Fruit fly (Drosophila melanogaster) Kc167 (cell line): Measurements from ENCODE around the gene CG10333.

Source experiments
- Myc ChIP-seq: fragments of >200 bp; optimal IDR thresholded peaks from 2 replicates; lab custom pipeline; 2017; ENCODE audit warnings: missing external identifiers
- Sin3A ChIP-seq: fragments of >200 bp; optimal IDR thresholded peaks from 2 replicates; lab custom pipeline; 2018; ENCODE audit warnings: missing external identifiers
- h ChIP-seq: fragments of >200 bp; optimal IDR thresholded peaks from 3 replicates; lab custom pipeline; 2018; ENCODE audit warnings: missing external identifiers
- insv ChIP-seq: fragments of >200 bp; optimal IDR thresholded peaks from 3 replicates; lab custom pipeline; 2018; ENCODE audit warnings: missing external identifiers
- psq ChIP-seq: fragments of >200 bp; optimal IDR thresholded peaks from 2 replicates; lab custom pipeline; 2017; ENCODE audit warnings: missing external identifiers
- ttk ChIP-seq: sonication (Bioruptor generic); optimal IDR thresholded peaks from 2 replicates; lab custom pipeline; 2017; ENCODE audit warnings: missing external identifiers

CG10333 gene

DNA sequence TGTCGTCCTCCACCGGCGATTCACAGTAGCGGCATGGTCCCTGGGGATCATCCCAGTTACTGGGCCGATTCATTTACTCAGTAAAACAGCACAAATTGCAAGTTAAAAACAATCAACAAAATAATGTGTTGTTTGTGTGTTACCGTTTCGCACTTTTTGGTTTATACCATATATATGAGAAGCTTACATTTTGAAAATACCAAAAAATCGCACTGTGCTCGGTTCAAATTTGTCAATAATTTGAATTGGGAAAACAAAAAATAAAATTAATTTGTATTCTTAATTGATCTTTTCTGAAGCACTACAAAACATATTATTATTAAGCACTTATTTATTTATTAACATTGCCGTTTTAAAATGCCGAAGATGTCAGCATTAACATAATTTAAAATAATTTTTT lies 5.5 kb downstream of the CG10333 start, which contains the start of gene Atac2:
Gene Atac2, minus strand, starts transcription at position 144 of the 400 bp plus-strand sequence.
- TF ChIP-seq Sin3A (lab: Kevin White, UChicago) (no peak), Myc (lab: Kevin White, UChicago) (no peak), insv (lab: Kevin White, UChicago) (no peak), h (lab: Kevin White, UChicago) (no peak), ttk (no peak), psq (lab: Kevin White, UChicago) (no peak)

DNA sequence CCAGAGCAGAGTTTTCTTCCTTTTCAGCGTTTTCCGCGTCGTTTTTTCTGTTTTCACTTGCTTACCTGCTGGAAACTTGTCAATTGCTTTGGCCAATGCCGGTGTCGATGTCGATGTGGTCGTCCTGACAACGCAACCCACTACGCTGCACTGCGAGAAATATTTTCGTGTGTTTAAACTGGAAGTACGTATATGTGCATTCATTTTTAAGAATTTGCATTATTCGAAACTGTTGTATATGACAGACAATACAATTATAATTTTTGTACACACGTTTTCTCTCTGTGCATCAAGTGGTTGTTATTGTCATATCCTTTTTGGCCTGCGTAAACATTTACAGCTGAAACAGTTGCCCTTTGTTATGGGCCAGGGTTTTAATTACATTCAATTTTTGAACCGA lies 9.4 kb downstream of the CG10333 start, which contains the start of gene IFT46:
Gene IFT46, minus strand, starts transcription at position 88 of the 400 bp plus-strand sequence.
- TF ChIP-seq insv (lab: Kevin White, UChicago) (no peak), psq (lab: Kevin White, UChicago) (no peak), ttk (no peak), h (lab: Kevin White, UChicago) (no peak), Sin3A (lab: Kevin White, UChicago) (no peak), Myc (lab: Kevin White, UChicago) (no peak)

DNA sequence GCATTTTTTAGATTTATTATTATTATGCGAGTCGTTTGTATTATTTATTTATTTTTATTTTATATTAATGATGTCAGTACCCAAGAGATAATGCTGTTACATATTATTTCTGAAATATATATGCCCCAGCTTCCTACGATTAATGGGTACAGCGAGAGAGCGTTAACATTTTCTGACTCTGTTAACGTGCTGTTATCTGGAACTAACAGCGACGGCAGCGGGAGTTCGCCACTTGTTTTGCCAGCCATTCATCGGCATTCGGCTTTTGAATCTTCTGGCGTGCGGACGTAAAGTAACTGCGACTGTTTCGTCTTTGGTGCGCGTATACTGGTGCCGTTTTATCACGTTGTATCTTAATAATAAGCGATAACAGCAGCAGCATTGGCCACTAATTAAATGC lies 10.4 kb downstream of the CG10333 start, which contains the start of gene MESR3:
Gene MESR3, plus strand, starts transcription at position 254 of the 400 bp plus-strand sequence.
- TF ChIP-seq Sin3A (lab: Kevin White, UChicago): no peak

DNA sequence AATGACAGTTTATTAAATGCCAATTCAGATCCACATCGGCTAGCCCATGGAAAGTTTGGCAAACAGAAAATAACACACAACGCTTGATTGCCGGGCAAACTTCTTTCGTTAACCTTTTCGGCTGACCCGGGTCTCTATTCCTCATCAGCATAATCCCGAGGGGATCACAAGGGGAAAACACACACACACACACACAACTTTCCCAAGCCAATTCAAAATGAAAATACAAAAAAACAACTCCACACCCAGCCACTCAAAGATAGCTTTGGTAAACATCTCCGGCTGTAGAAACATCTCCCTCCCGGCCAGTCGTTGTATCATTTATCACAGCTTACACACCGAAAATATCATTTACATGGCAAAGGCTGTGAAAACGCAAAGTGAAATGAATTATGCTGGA lies 13.5 kb downstream of the CG10333 start:
- TF ChIP-seq insv (lab: Kevin White, UChicago): no peak
- TF ChIP-seq Myc (lab: Kevin White, UChicago): no peak
- no peak for TF ChIP-seq ttk
- no peak for TF ChIP-seq h (lab: Kevin White, UChicago)
- TF ChIP-seq psq (lab: Kevin White, UChicago): no peak
- TF ChIP-seq Sin3A (lab: Kevin White, UChicago): no peak

DNA sequence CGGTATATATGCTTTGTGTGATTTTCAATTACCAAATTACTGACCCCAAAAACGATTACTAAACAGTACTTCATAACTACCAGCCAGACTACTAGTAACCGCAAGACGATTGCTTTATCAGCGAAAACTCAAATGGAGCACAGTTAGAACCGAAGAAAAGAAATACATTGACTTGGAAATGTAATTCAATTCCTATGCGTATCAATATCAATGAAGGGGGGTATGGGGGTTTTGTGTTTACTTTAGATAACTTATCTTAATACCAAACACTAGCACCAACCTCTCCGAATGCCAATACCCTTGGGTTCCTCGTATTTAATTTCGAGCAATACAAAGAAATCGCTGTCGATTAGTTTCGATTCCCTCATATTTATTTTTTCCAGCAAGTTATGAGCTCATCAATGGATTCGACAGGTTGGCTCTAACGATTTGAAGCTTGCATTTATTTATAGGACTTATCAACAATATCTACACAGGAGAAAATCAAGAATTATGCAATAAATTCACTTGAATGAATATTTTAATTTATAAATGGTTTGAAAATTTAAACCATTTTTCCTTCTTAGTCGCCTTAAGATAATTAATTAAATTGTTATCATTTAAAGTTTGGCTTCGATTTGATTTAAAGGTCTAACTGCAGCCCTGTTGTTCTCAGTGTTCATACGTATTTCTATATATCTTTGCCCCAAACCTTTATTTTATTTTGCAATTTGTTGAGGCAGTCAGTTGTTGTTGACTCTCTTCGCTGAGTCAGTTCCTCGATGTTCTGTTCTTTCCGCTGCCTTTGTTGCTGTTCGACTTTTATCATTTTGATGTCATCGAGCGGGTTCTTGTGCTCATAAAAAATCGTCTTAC lies 15.0 kb downstream of the CG10333 start:
- TF ChIP-seq Sin3A (lab: Kevin White, UChicago) (no peak), insv (lab: Kevin White, UChicago) (no peak), h (lab: Kevin White, UChicago) (no peak), psq (lab: Kevin White, UChicago) (no peak), ttk (no peak), Myc (lab: Kevin White, UChicago) (no peak)

DNA sequence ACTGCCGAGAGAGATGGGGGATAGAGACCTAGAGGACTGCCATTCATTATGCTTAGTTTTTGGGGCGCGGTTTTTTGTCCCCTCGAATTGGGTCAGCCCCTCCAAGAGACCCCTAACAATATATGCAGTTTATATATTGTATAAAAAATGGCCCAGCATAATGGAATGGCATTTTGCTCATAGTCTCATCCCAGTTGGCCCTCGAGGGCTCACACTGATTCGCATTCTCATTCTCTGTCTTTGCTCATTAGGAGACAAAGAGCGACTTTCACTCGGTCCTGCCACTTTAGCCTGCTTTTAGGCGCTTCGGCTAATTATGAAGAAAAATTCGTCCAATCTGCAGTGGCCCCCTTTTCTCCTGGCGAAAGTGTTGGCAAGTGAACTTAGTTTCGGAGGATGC lies 16.8 kb downstream of the CG10333 start:
- no peak for TF ChIP-seq Myc (lab: Kevin White, UChicago)
- TF ChIP-seq ttk: no peak
- no peak for TF ChIP-seq Sin3A (lab: Kevin White, UChicago)
- TF ChIP-seq psq (lab: Kevin White, UChicago): no peak
- TF ChIP-seq insv (lab: Kevin White, UChicago): no peak
- no peak for TF ChIP-seq h (lab: Kevin White, UChicago)

DNA sequence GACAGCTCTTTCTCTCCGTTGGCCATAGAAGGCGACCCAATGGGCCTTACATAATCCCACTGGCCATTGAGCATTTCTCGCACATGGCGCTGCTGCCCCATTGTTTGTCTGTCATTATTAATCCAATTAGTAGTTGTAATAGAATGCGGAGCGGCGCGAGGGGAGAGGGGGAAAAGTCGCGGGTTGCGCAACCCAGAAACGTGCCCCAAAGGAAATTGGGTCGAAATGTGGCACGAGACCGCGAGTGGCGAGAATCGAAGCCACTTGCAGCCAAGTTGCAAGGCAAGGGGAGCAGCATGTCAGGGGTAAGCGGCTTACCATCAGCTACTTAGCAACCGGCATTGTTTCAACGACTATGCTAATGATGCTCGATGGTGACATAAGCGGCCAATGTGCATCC lies 17.7 kb downstream of the CG10333 start:
- TF ChIP-seq psq (lab: Kevin White, UChicago) (no peak), insv (lab: Kevin White, UChicago) (no peak), Myc (lab: Kevin White, UChicago) (no peak), h (lab: Kevin White, UChicago) (no peak), ttk (no peak), Sin3A (lab: Kevin White, UChicago) (no peak)

DNA sequence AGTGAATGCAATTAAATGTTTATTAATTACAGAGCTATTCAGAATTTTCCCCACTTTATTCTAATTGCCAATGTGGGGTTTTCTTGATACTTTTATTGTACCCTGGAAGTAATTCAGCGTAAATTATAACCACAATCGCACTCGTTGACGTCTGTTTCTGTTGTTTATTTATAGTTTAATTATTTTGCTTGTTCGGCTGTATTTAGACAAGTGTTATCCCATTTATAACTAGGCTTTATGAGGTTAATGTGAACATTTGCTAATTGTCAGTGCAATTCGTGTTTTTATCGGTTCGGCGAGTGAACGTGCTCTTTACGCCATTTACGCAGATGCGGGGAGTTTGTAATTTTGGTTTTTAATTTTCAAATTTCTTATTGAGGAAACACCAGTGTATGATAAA lies 18.4 kb downstream of the CG10333 start:
- TF ChIP-seq Myc (lab: Kevin White, UChicago) (no peak), ttk (no peak), insv (lab: Kevin White, UChicago) (no peak), h (lab: Kevin White, UChicago) (no peak), Sin3A (lab: Kevin White, UChicago) (no peak), psq (lab: Kevin White, UChicago) (no peak)

DNA sequence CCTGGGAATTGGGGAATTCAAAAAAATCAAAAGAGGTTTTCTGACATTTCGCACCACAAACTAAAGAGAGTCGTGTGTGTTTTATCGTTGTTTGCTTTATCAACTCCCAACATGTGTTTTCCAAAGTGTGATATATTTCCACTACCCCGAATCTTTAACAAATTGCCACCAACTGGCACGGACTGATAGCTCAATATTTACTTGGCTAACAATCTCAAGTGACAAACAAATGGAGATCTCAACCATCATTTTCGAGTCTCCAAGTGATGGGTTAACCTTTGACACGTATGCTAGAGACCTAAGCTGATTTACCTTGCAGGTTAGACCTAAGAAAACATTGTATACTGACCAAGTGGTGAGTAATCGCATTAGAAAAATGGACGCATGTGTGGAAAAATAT lies 18.8 kb downstream of the CG10333 start:
- TF ChIP-seq psq (lab: Kevin White, UChicago): no peak
- TF ChIP-seq insv (lab: Kevin White, UChicago): no peak
- no peak for TF ChIP-seq ttk
- no peak for TF ChIP-seq h (lab: Kevin White, UChicago)
- TF ChIP-seq Myc (lab: Kevin White, UChicago): no peak
- TF ChIP-seq Sin3A (lab: Kevin White, UChicago): no peak

DNA sequence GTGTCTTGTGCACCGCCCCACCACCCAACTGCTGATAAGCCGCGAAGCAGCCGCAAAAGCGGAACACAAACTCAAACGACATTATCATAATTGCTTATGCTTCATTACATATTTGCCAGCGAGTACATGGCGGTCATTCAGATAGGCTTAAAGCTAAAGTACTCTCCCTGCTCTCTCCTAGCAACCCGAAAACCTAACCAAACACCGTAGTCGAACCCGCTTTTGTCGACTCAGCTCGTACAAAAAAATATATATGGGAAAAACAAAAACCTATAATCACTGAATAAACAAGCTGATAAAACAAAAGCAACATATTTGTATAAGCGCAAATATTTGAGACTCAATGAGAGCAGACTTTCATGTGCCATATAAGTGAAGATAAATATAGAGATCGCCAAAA lies 20.4 kb downstream of the CG10333 start:
- TF ChIP-seq psq (lab: Kevin White, UChicago): no peak
- TF ChIP-seq Sin3A (lab: Kevin White, UChicago): no peak
- no peak for TF ChIP-seq Myc (lab: Kevin White, UChicago)
- TF ChIP-seq ttk: no peak
- TF ChIP-seq insv (lab: Kevin White, UChicago): no peak
- TF ChIP-seq h (lab: Kevin White, UChicago): no peak

DNA sequence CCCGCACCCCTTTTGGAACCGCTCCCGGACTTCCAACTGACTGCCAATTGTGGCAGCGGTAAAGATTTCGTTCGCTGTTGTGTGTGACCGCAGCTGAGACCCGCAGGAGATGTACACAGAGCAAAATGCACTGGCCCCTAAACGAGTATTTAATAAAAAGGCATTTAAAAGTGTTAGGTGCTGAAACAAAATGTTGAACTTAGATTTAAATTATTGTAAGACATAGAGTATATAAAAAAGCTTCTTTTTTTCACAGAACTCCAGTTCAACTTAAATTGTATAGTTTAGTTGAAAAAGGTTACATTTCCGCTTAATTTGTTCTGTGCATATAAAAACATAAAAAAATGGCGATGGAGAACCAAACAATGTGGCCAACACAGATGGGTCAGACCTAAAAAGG lies 21.5 kb downstream of the CG10333 start:
- no peak for TF ChIP-seq Myc (lab: Kevin White, UChicago)
- TF ChIP-seq psq (lab: Kevin White, UChicago): no peak
- TF ChIP-seq Sin3A (lab: Kevin White, UChicago): no peak
- no peak for TF ChIP-seq insv (lab: Kevin White, UChicago)
- TF ChIP-seq ttk: no peak
- no peak for TF ChIP-seq h (lab: Kevin White, UChicago)

DNA sequence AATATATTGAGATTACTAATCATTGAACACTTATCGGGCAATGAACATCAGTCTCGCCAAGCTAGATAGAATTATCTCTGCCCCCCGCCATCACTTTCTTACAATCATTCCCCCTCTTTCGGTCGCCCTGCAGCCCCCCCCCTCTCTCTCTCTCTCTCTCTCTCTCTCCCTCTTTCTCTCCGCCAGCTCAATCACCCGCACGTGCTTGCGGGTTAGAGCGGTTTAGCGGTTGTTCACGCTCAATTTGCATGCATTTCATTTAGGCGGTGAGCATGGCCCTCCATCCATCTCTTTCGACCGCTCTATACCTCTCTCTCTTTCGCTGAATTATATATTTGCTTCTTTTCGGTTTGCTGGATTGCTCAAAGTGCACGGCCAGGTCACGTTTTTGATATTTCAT lies 22.5 kb downstream of the CG10333 start:
- TF ChIP-seq h (lab: Kevin White, UChicago): no peak
- TF ChIP-seq ttk: no peak
- TF ChIP-seq Sin3A (lab: Kevin White, UChicago): no peak
- no peak for TF ChIP-seq insv (lab: Kevin White, UChicago)
- TF ChIP-seq psq (lab: Kevin White, UChicago): no peak
- TF ChIP-seq Myc (lab: Kevin White, UChicago): no peak
